Worm (Caenorhabditis elegans): ENCODE data around the gene T22G5.3.

The T22G5.3 gene

DNA sequence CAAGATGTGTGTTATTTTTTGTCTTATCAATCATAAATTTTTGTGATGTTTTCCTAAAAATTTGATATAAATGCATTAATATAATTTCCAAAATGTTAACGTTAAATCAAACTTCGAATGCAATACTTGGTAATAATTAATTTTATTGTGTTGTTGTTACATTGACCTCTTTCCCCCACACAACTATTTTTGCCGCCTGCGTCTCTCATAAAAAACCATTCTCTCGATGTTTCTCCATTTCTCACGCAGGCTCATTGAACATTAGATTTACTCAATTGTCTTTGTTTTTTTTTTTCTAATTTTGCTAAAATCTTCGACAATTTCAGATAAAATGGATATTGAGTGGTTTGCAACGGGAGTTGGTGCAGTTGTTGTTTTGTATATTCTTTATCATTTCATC, 25.5 kb downstream of the T22G5.3 start, which contains the start of gene stdh-1:
Gene stdh-1 (plus strand): TSS at position 327 of the 400 bp plus-strand sequence.
- TF ChIP-seq unc-62 (GFP tag; optimal IDR thresholded peaks at IDR 0.05) = no peak

DNA sequence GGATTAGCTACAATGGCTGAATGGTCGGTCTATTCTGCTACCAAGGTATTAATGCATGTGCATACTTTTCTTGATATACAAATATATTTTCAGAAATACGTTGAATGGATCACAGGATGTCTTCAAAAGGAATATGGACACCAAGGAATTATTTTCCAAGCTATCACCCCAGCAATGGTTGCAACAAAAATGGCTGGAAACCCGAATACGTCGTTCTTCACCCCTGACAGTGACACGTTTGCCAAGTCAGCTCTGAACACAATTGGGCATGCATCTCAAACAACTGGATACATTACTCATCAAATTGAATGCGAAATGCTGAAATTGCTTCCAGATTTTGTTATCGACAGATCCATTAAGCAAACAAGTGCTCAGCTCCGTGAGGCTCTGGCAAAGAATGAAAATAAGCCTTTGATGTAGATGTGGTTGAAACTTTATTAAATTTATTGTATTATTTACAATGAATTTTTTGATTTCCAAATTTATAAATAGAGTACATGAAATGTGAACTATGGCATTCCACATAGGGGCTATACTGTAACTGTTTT, 26.9 kb downstream of the T22G5.3 start:
- TF ChIP-seq unc-62 (GFP tag; optimal IDR thresholded peaks at IDR 0.05) = no peak

DNA sequence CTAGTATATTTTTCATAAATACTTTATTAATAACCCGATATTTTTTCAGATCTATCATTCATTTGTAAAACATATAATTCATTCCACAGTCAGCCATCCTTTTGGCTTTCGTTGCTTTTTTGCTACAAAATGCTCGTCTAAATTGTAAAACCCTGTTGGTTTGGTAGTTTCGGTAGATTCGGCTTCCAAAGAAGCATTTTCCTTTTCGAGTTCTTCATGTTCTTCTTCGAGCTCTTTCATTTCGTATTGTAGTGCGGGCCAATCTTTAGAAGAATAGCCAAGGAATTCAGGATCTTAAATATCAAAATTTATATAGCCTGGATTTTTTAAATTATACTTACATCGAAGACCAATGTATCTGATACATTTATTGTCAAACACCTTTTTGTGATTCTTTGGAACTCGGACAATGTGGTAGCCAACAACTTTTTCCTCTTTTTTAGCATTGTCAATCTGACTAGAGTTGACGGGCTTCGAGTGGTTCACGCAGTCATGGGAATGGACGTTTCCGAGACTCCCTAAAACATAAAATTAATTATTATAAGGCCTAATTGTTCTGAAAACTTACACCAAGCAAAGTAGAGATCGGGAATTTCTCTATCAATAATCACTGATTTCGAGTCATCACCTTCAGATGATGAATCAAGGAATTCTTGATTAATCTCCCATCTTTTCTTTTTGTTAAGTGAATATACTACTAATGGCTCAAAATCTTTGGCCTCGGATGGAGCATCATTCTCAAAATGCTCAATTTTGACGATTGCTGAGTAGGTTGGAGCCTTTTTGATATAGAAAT, 27.6 kb downstream of the T22G5.3 start:
- TF ChIP-seq unc-62 (GFP tag; optimal IDR thresholded peaks at IDR 0.05) = no peak

DNA sequence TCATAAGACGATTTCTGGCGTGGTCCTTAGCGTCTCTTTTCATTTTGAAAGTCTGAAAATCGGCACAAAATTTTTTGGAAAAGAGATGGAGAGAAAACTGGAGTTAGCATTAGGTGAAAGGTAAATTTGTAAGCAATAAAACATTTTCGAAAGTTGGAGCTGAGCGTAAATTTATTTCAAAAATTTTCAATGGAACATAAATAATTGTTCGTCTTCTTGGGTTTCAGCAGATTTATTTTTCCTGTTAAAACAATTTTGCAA, 28.1 kb downstream of the T22G5.3 start, which contains the start of gene C06B3.6:
Gene C06B3.6 (minus strand): TSS at position 52 of the 261 bp plus-strand sequence.
- TF ChIP-seq unc-62 (GFP tag; optimal IDR thresholded peaks at IDR 0.05) = no peak

DNA sequence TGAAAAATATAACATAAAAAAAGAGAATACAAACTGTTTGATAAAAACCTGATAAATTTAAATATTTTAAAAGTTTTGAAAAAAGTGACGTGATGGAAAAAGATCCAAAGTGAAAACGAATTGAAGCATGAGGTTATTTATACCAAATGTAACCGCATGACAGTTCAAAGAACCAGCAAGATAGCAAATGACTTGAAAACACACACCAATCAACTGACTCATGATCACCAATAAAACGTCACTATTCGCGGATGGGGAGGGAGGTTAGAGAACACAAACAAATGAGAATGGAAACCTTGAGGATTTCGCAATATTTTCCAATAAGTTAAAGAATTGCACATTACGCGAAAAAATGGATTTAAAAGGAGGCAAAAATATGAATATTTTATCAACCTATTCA, 28.7 kb downstream of the T22G5.3 start, which contains the start of gene C06B3.7:
Gene C06B3.7 (plus strand): TSS at position 287 of the 400 bp plus-strand sequence.
- TF ChIP-seq unc-62 (GFP tag; optimal IDR thresholded peaks at IDR 0.05) = no peak

DNA sequence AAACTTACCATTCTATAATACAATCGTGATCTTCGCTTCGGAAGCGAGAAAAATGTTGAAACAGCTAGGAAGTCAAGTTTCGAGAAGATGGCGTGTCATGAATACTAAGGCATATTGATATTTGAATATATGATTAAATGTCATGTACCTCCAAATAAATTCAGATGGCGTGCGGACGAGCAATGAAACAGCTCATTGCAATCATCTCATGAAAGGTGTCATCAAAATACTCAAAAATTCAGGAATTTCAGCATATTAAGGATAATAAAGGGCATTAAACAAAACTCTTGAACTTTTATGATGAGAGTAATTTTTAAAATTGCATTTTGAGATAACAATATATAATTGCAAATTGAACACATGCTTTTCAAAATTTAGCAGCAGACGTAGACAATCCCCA, 34.7 kb downstream of the T22G5.3 start, which contains the start of gene gcy-32:
Gene gcy-32 (minus strand): TSS at position 101 of the 400 bp plus-strand sequence.
- no peak for TF ChIP-seq unc-62 (GFP tag; optimal IDR thresholded peaks at IDR 0.05)

- TF ChIP-seq unc-62 (GFP tag; optimal IDR thresholded peaks at IDR 0.05) = no peak
These were observed 35.5 kb downstream of the T22G5.3 start, which contains the start of gene str-252 for ce11 chrV:13916196-13916595. Gene str-252, plus strand, starts transcription at chrV:13916496.

DNA sequence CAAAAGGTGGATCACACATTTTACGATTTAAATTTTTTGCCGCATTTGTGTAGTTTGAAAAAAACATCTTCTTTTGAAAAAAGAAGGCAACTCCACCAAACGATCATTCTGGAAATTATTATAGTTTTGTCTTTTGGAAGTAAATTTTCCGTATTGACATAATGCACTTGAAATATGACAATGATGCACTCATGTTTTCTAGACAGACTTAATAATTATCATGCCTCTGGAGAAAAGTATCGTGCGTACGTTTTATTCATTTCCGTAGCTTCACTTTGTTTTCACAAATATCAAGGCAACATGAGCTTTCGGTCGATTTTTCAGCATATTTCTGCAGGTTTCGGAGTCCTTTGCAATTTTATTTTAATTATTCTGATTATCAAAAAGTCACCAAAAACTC, 37.6 kb downstream of the T22G5.3 start, which contains the start of gene str-250:
Gene str-250 (plus strand): TSS at position 301 of the 400 bp plus-strand sequence.
- no peak for TF ChIP-seq unc-62 (GFP tag; optimal IDR thresholded peaks at IDR 0.05)

ce11 chrV:13920730-13921129, 40.0 kb downstream of the T22G5.3 start, which contains the start of gene srx-42:
Gene srx-42, plus strand, starts transcription at chrV:13921030.
- no peak for TF ChIP-seq unc-62 (GFP tag; optimal IDR thresholded peaks at IDR 0.05)

DNA sequence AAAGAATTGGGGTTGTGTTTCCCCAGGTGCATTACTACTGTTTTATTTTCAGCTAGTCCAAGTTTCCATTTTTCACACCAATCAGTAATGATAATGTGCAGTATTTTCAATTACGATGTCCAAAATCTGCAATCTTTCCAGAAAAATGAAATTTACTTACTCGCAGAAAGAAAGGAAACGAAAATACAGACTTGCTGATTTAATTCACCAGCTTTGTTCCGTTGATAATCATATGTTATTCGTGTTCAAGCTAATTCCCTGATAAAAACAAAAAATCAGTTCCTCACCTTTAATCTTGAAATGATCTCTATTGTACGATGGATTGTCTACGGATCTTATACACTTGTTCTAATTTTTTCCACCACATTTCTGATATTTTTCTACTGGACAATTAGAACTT, 43.1 kb downstream of the T22G5.3 start, which contains the start of gene srxa-11:
Gene srxa-11 (plus strand): TSS at position 301 of the 400 bp plus-strand sequence.
- no peak for TF ChIP-seq unc-62 (GFP tag; optimal IDR thresholded peaks at IDR 0.05)

DNA sequence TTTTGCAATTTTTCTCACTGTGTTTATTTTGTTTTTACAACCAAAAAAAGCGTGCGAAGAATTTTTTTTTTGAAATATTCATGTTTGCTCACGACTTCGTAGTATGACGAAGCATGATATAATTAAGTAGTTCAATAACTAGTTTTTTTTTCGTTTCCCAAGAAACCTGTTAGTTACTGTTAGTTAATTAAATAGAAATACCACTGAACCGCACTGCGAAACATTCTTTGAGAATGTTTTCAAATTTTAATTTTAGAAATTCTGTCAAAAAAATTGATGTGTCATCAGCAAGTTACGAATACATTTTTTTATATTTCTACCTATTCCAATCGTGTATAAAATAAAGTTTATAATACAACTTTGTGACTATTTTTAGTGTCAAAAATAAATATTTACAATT, 45.7 kb downstream of the T22G5.3 start, which contains the start of gene srxa-12:
Gene srxa-12 (plus strand): TSS at position 301 of the 400 bp plus-strand sequence.
- no peak for TF ChIP-seq unc-62 (GFP tag; optimal IDR thresholded peaks at IDR 0.05)

DNA sequence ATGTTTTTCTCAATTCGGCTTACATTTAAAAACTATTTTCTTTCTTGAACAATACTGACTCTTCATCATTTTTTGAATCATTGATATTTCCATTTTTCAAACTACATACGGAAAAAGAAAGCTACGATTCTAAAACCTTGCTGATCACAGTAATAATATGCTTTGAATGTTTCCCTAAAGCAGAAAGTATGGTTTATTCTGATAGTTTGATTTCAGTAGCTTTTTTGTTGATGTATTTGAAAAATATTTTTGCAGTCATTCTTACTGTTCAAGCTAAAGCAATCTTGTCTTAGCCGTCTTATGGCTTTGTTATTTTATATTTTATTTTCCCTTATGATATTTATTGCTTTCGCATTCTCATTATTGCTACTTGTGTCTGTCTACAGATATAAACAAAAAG, 48.8 kb downstream of the T22G5.3 start, which contains the start of gene srxa-13:
Gene srxa-13 (plus strand): TSS at position 301 of the 400 bp plus-strand sequence.
- no peak for TF ChIP-seq unc-62 (GFP tag; optimal IDR thresholded peaks at IDR 0.05)

DNA sequence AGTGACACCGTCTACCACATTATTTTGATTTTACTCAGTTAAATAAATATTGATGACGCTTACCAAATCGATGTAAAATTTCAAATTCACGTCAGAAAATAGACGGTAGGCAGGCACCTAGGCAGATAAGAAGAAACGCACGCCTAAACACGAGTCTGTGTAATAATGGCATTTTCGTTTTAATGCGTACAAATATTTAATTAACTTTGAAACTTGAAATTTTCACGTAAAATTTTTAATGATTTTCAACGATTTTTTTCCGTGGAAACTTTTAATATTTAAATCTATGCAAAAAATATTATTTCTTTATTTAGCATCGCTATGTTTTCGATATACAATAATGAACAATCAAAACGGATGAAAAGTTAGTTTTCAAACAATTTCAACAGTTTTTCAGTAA, 50.5 kb downstream of the T22G5.3 start, which contains the start of gene C06B3.16:
Gene C06B3.16 (plus strand): TSS at position 301 of the 400 bp plus-strand sequence.
- no peak for TF ChIP-seq unc-62 (GFP tag; optimal IDR thresholded peaks at IDR 0.05)

- TF ChIP-seq unc-62 (GFP tag; optimal IDR thresholded peaks at IDR 0.05) = no peak
These were observed 51.2 kb downstream of the T22G5.3 start for ce11 chrV:13931952-13932351.
